Fruit fly (Drosophila melanogaster) whole organism, pupa: ENCODE measurements around the gene CG7320.

Experiments used
- CG12605 ChIP-seq: fragments of 200-800 bp; sonication (Bioruptor generic); IDR thresholded peaks from 2 replicates; pipeline ENCODE4 v1.3.6; 2022; ENCODE audit warnings: missing biosample characterization, missing genetic modification characterization
- CG14655 ChIP-seq: fragments of 200-800 bp; sonication (Bioruptor generic); optimal IDR thresholded peaks from 3 replicates; lab custom pipeline; 2017; ENCODE audit warnings: mild to moderate bottlenecking, missing biosample characterization, missing genetic modification reagents, missing genetic modification characterization
- CG4496 ChIP-seq: fragments of 200-800 bp; sonication (Bioruptor generic); IDR thresholded peaks from 3 replicates; pipeline ENCODE4 v1.3.6; 2022; ENCODE audit warnings: missing biosample characterization, missing genetic modification characterization
- CG9948 ChIP-seq: fragments of 200-800 bp; sonication (Bioruptor generic); optimal IDR thresholded peaks from 2 replicates; lab custom pipeline; 2018; ENCODE audit warnings: missing biosample characterization, mild to moderate bottlenecking, missing genetic modification characterization, moderate library complexity
- D1 ChIP-seq: fragments of 200-800 bp; sonication (Bioruptor generic); optimal IDR thresholded peaks from 2 replicates; lab custom pipeline; 2018; ENCODE audit warnings: missing biosample characterization, mild to moderate bottlenecking, missing genetic modification characterization, moderate library complexity
- EcR ChIP-seq: fragments of 200-800 bp; sonication (Bioruptor generic); optimal IDR thresholded peaks from 3 replicates; lab custom pipeline; 2019; ENCODE audit warnings: missing biosample characterization, missing genetic modification characterization, mild to moderate bottlenecking, moderate library complexity, missing genetic modification reagents
- Pif1A ChIP-seq: fragments of 200-800 bp; sonication (Bioruptor generic); optimal IDR thresholded peaks from 3 replicates; lab custom pipeline; 2016; ENCODE audit warnings: missing biosample characterization, missing genetic modification characterization
- Pif1B ChIP-seq: fragments of 200-800 bp; sonication (Bioruptor generic); optimal IDR thresholded peaks from 3 replicates; lab custom pipeline; 2016; ENCODE audit warnings: missing biosample characterization, missing genetic modification characterization
- Snoo ChIP-seq: fragments of 200-800 bp; sonication (Bioruptor generic); optimal IDR thresholded peaks from 3 replicates; lab custom pipeline; 2017; ENCODE audit warnings: missing biosample characterization, mild to moderate bottlenecking, missing genetic modification characterization, inconsistent platforms

DNA sequence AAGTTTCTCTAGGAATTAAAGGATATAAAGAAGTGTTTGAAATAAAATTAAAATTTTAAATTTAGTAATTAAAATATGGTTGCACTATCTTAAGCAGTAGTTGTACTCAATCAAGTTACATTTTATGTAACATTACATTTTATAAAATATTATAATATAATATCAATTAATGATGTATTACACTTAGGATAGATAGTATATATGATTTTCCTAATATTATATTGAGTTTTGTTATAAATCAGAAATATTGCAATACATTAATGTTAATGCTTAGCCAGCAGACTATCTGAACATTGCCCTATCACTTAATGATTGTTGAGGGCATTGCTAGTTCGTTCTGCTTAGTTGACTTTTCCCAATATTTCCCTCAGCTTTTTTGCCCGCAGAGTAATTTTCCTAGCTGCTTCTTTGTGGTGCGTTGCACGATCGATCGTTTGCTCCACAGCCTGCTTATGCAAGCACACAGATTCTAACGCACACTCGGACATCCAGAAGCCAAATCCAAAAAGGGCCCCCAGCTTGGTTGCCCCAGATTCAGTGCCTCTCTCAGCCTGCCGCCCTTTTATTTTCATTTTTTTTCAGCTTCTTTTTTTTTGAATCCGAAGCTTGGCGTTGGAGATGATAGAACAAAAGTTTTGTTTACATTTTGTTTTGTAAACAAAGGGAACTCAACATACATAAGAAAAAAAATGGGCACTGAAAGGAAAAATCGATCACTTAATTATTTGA lies 25.6 kb downstream of the CG7320 start:
- TF ChIP-seq Pif1B (no peak), D1 (tag; lab: Kevin White, UChicago) (no peak), CG4496 (GFP tag; lab: Robert Waterston, UW) (no peak), EcR (GFP tag; lab: Kevin White, UChicago) (no peak), CG12605 (no peak), CG9948 (no peak), Snoo (tag; lab: Kevin White, UChicago) (no peak), Pif1A (GFP tag; lab: Kevin White, UChicago) (no peak), CG14655 (GFP tag; lab: Kevin White, UChicago) (no peak)
